Worm (Caenorhabditis elegans) whole organism, L2 larva: Measurements from ENCODE around the gene slc-46A.

Experiments used
- Y55F3AM.14 ChIP-seq: fragments of 200-800 bp; sonication (Bioruptor generic); optimal IDR thresholded peaks from 2 replicates; lab custom pipeline; 2018; ENCODE audit warnings: mild to moderate bottlenecking, missing genetic modification characterization, missing compliant biosample characterization
- snpc-4 ChIP-seq: fragments of 150-350 bp; optimal IDR thresholded peaks from 2 replicates; lab custom pipeline; 2014; ENCODE audit warnings: missing biosample characterization, missing genetic modification characterization

- no peak for TF ChIP-seq Y55F3AM.14 (GFP tag; lab: Kevin White, UChicago)
- no peak for TF ChIP-seq snpc-4 (tag; lab: Kevin White, UChicago)
Observed at ce11 chrIV:5326144-5326543, 7.1 kb downstream of the slc-46A start, which contains the start of gene Y4C6B.4.
